Worm (Caenorhabditis elegans) whole organism, L1 larva: ENCODE measurements around the gene pigc-1.

Source experiments
- C16A3.4 ChIP-seq: fragments of 150-350 bp; optimal IDR thresholded peaks from 2 replicates; lab custom pipeline; 2014; ENCODE audit warnings: missing biosample characterization, missing genetic modification characterization
- F16B12.6 ChIP-seq: fragments of 150-350 bp; optimal IDR thresholded peaks from 2 replicates; lab custom pipeline; 2014; ENCODE audit warnings: missing biosample characterization, missing genetic modification characterization
- alr-1 ChIP-seq: fragments of 200-800 bp; sonication (Bioruptor generic); optimal IDR thresholded peaks from 2 replicates; lab custom pipeline; 2018; ENCODE audit warnings: borderline replicate concordance, mild to moderate bottlenecking, missing genetic modification characterization, missing compliant biosample characterization
- aly-2 ChIP-seq: fragments of 150-350 bp; optimal IDR thresholded peaks from 2 replicates; lab custom pipeline; 2014; ENCODE audit warnings: missing biosample characterization, missing genetic modification characterization
- ama-1 ChIP-seq: fragments of 150-350 bp; optimal IDR thresholded peaks from 2 replicates; lab custom pipeline; 2014
- ceh-63 ChIP-seq: fragments of 200-800 bp; sonication (Bioruptor generic); optimal IDR thresholded peaks from 2 replicates; lab custom pipeline; 2018; ENCODE audit warnings: mild to moderate bottlenecking, missing genetic modification characterization, missing compliant biosample characterization
- ceh-8 ChIP-seq: fragments of 200-800 bp; sonication (Bioruptor generic); optimal IDR thresholded peaks from 2 replicates; lab custom pipeline; 2018; ENCODE audit warnings: mild to moderate bottlenecking, missing genetic modification characterization, moderate library complexity, missing compliant biosample characterization
- ceh-82 ChIP-seq, 3 experiments: fragments of 150-350 bp in 1 of 3; sonication (generic microtip) in 2 of 3; optimal IDR thresholded peaks; 2 replicates each; lab custom pipeline; 2014 to 2017; ENCODE audit warnings: missing biosample characterization in 3 of 3, missing genetic modification characterization in 3 of 3
- ceh-88 ChIP-seq: fragments of 200-800 bp; sonication (Bioruptor generic); IDR thresholded peaks from 2 replicates; pipeline ENCODE4 v1.3.6; 2022; ENCODE audit warnings: missing genetic modification characterization, missing compliant biosample characterization
- ceh-90 ChIP-seq: sonication (generic microtip); optimal IDR thresholded peaks from 2 replicates; lab custom pipeline; 2016; ENCODE audit warnings: missing genetic modification characterization, missing compliant biosample characterization
- ces-1 ChIP-seq: fragments of 150-350 bp; optimal IDR thresholded peaks from 2 replicates; lab custom pipeline; 2014; ENCODE audit warnings: missing biosample characterization, missing genetic modification reagents, missing genetic modification characterization
- dpl-1 ChIP-seq, 3 experiments: fragments of 150-350 bp in 2 of 3; sonication (generic microtip) in 1 of 3; optimal IDR thresholded peaks; 2 replicates each; lab custom pipeline; 2014 to 2017; ENCODE audit warnings: missing biosample characterization in 3 of 3, missing genetic modification characterization in 3 of 3, missing genetic modification reagents in 3 of 3
- dsc-1 ChIP-seq: sonication (generic microtip); optimal IDR thresholded peaks from 2 replicates; lab custom pipeline; 2016; ENCODE audit warnings: mild to moderate bottlenecking, missing genetic modification characterization, missing compliant biosample characterization
- efl-1 ChIP-seq, 4 experiments: fragments of 150-350 bp; optimal IDR thresholded peaks in 3 of 4; peaks in 1 of 4; 1 replicate in 1 of 4; 2 replicates in 3 of 4; lab custom pipeline; 2014; ENCODE audit warnings: missing biosample characterization in 2 of 4, missing genetic modification characterization in 2 of 4, missing genetic modification reagents in 2 of 4
- efl-3 ChIP-seq: fragments of 200-800 bp; sonication (Bioruptor generic); optimal IDR thresholded peaks from 2 replicates; lab custom pipeline; 2018; ENCODE audit warnings: mild to moderate bottlenecking, missing genetic modification characterization, missing compliant biosample characterization
- egl-13 ChIP-seq: sonication (generic microtip); optimal IDR thresholded peaks from 2 replicates; lab custom pipeline; 2016; ENCODE audit warnings: missing genotype, missing genetic modification reagents, missing genetic modification characterization, missing compliant biosample characterization
- egl-27 ChIP-seq, 2 experiments: fragments of 150-350 bp in 1 of 2; sonication (generic microtip); optimal IDR thresholded peaks; 3 replicates each; lab custom pipeline; 2017 to 2018; ENCODE audit warnings: missing biosample characterization in 2 of 2, missing genetic modification characterization in 2 of 2, missing genetic modification reagents in 2 of 2
- elt-2 ChIP-seq: sonication (generic microtip); optimal IDR thresholded peaks from 2 replicates; lab custom pipeline; 2016; ENCODE audit warnings: missing genetic modification characterization, mild to moderate bottlenecking, inconsistent platforms, missing compliant biosample characterization, missing genetic modification reagents
- elt-3 ChIP-seq, 6 experiments: fragments of 150-350 bp in 1 of 6; sonication (generic microtip); optimal IDR thresholded peaks; 2 replicates each; lab custom pipeline; 2017 to 2018; ENCODE audit warnings: missing biosample characterization in 6 of 6, missing genetic modification characterization in 6 of 6, inconsistent platforms in 1 of 6
- ets-5 ChIP-seq: fragments of 200-800 bp; sonication (Bioruptor generic); IDR thresholded peaks from 2 replicates; pipeline ENCODE4 v1.3.6; 2022; ENCODE audit warnings: missing genetic modification characterization, missing compliant biosample characterization
- fkh-10 ChIP-seq: sonication (generic microtip); optimal IDR thresholded peaks from 2 replicates; lab custom pipeline; 2017; ENCODE audit warnings: missing biosample characterization, missing genetic modification reagents, missing genetic modification characterization
- fkh-4 ChIP-seq: sonication (generic microtip); optimal IDR thresholded peaks from 2 replicates; lab custom pipeline; 2016; ENCODE audit warnings: missing compliant biosample characterization, missing genetic modification characterization, borderline replicate concordance
- hlh-17 ChIP-seq: fragments of 200-800 bp; sonication (Bioruptor generic); optimal IDR thresholded peaks from 2 replicates; lab custom pipeline; 2018; ENCODE audit warnings: missing genetic modification characterization, mild to moderate bottlenecking, missing compliant biosample characterization, moderate library complexity, borderline replicate concordance
- hlh-4 ChIP-seq: sonication (generic microtip); optimal IDR thresholded peaks from 2 replicates; lab custom pipeline; 2016; ENCODE audit warnings: mild to moderate bottlenecking, missing genetic modification characterization, missing compliant biosample characterization
- irx-1 ChIP-seq: sonication (generic microtip); optimal IDR thresholded peaks from 2 replicates; lab custom pipeline; 2016; ENCODE audit warnings: missing genetic modification characterization, missing compliant biosample characterization
- jun-1 ChIP-seq: fragments of 150-350 bp; optimal IDR thresholded peaks from 2 replicates; lab custom pipeline; 2014; ENCODE audit warnings: missing biosample characterization, missing genetic modification reagents, missing genetic modification characterization
- lin-13 ChIP-seq: fragments of 150-350 bp; optimal IDR thresholded peaks from 2 replicates; lab custom pipeline; 2014; ENCODE audit warnings: missing biosample characterization, missing genetic modification reagents, missing genetic modification characterization
- lin-14 ChIP-seq: fragments of 200-800 bp; sonication (Bioruptor generic); optimal IDR thresholded peaks from 2 replicates; lab custom pipeline; 2018; ENCODE audit warnings: mild to moderate bottlenecking, missing genetic modification characterization, moderate library complexity, missing compliant biosample characterization
- lin-15B ChIP-seq: fragments of 150-350 bp; sonication (generic microtip); optimal IDR thresholded peaks from 3 replicates; lab custom pipeline; 2014; ENCODE audit warnings: missing biosample characterization, missing genetic modification characterization
- lin-35 ChIP-seq, 2 experiments: fragments of 150-350 bp; optimal IDR thresholded peaks; 2 replicates each; lab custom pipeline; 2014; ENCODE audit warnings: missing biosample characterization in 2 of 2, missing genetic modification characterization in 2 of 2, missing genetic modification reagents in 2 of 2
- lsy-2 ChIP-seq, 2 experiments: fragments of 150-350 bp; optimal IDR thresholded peaks; 2 replicates each; lab custom pipeline; 2014; ENCODE audit warnings: missing biosample characterization in 2 of 2, missing genetic modification characterization in 2 of 2
- mdl-1 ChIP-seq, 2 experiments: fragments of 150-350 bp; optimal IDR thresholded peaks; 2 replicates each; lab custom pipeline; 2014 to 2017; ENCODE audit warnings: missing biosample characterization in 2 of 2, missing genetic modification characterization in 2 of 2, inconsistent platforms in 1 of 2
- mef-2 ChIP-seq: fragments of 150-350 bp; optimal IDR thresholded peaks from 2 replicates; lab custom pipeline; 2014; ENCODE audit warnings: missing biosample characterization, missing genetic modification characterization
- mep-1 ChIP-seq: fragments of 150-350 bp; optimal IDR thresholded peaks from 2 replicates; lab custom pipeline; 2014; ENCODE audit warnings: missing biosample characterization, missing genetic modification characterization
- nhr-12 ChIP-seq: sonication (generic microtip); optimal IDR thresholded peaks from 2 replicates; lab custom pipeline; 2017; ENCODE audit warnings: missing biosample characterization, missing genetic modification characterization
- nhr-19 ChIP-seq: fragments of 200-800 bp; sonication (Bioruptor generic); conservative IDR thresholded peaks from 2 replicates; pipeline ENCODE4 v1.3.6; 2022; ENCODE audit warnings: missing genetic modification characterization, missing compliant biosample characterization
- nhr-28 ChIP-seq: fragments of 150-350 bp; optimal IDR thresholded peaks from 2 replicates; lab custom pipeline; 2014; ENCODE audit warnings: missing biosample characterization, missing genetic modification characterization
- nhr-47 ChIP-seq: sonication (generic microtip); optimal IDR thresholded peaks from 2 replicates; lab custom pipeline; 2016; ENCODE audit warnings: mild to moderate bottlenecking, missing genetic modification characterization, moderate library complexity, missing compliant biosample characterization
- nhr-71 ChIP-seq: sonication (generic microtip); optimal IDR thresholded peaks from 2 replicates; lab custom pipeline; 2016; ENCODE audit warnings: mild to moderate bottlenecking, missing genetic modification characterization, moderate library complexity, missing compliant biosample characterization
- nhr-77 ChIP-seq: fragments of 150-350 bp; optimal IDR thresholded peaks from 2 replicates; lab custom pipeline; 2014; ENCODE audit warnings: missing biosample characterization, missing genetic modification characterization
- nhr-84 ChIP-seq: sonication (generic microtip); optimal IDR thresholded peaks from 2 replicates; lab custom pipeline; 2017; ENCODE audit warnings: missing biosample characterization, missing genetic modification characterization
- nhr-90 ChIP-seq: sonication (generic microtip); optimal IDR thresholded peaks from 2 replicates; lab custom pipeline; 2016; ENCODE audit warnings: mild to moderate bottlenecking, missing genetic modification characterization, missing compliant biosample characterization; ENCODE audit not compliant: poor library complexity
- pag-3 ChIP-seq: sonication (generic microtip); optimal IDR thresholded peaks from 2 replicates; lab custom pipeline; 2017; ENCODE audit warnings: missing genetic modification characterization, mild to moderate bottlenecking, missing compliant biosample characterization, antibody characterized with exemption, borderline replicate concordance; ENCODE audit not compliant: insufficient read depth
- snpc-4 ChIP-seq: fragments of 150-350 bp; optimal IDR thresholded peaks from 2 replicates; lab custom pipeline; 2014; ENCODE audit warnings: missing biosample characterization, missing genetic modification characterization
- snu-23 ChIP-seq: sonication (generic microtip); optimal IDR thresholded peaks from 2 replicates; lab custom pipeline; 2016; ENCODE audit warnings: missing genetic modification characterization, missing compliant biosample characterization
- sox-4 ChIP-seq: sonication (generic microtip); optimal IDR thresholded peaks from 2 replicates; lab custom pipeline; 2016; ENCODE audit warnings: missing genetic modification characterization, missing compliant biosample characterization
- tlp-1 ChIP-seq: fragments of 150-350 bp; optimal IDR thresholded peaks from 2 replicates; lab custom pipeline; 2014; ENCODE audit warnings: missing biosample characterization, missing genetic modification characterization
- unc-30 ChIP-seq: sonication (generic microtip); optimal IDR thresholded peaks from 2 replicates; lab custom pipeline; 2017; ENCODE audit warnings: missing biosample characterization, missing genetic modification characterization

pigc-1 gene

DNA sequence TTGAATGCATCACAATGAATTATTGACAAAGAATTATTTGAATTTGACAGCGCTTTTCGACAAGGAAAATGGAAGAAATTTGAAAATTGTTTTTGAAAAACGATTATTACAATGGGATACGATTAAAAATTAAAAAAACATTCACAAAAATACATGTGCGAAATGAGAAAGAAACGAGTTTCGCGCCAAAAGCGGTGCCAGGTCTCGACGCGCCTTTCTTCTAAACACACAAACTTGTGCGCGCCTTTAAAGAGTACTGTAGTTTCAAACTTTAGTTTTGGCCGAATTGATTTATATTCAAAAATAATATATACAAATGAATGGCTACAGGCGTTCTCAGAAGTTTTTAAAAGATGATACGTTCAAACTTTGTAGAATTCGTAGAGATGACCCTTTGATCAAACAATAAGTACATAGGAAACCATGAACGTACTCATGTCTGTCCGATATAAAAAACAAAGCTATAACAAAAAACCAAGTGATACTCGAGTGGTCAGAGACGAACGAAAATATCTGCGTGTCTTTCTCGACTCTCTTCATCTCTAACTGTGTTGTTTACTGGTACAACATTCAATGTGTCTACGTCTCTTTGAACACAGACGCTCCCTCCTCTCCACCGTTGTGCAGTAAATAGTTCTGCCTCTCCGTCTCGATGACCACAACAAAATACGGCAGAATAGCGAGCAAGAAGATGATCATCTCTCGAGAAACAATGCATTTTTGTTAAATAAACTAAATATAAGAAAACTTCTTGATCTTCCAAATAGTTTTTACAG is 25.1 kb upstream of the pigc-1 start (continued):
- TF ChIP-seq nhr-71 (tag; lab: Kevin White, UChicago) (peak; percentile 9), dsc-1 (no peak), ets-5 (GFP tag; lab: Robert Waterston, UW) (no peak), irx-1 (tag; lab: Kevin White, UChicago) (no peak), hlh-17 (GFP tag; lab: Kevin White, UChicago) (no peak), tlp-1 (tag; lab: Kevin White, UChicago) (no peak), ces-1 (GFP tag; lab: Kevin White, UChicago) (no peak), egl-27 (tag; optimal IDR thresholded peaks at IDR 0.05; lab: Kevin White, UChicago) (no peak), nhr-84 (tag; lab: Kevin White, UChicago) (no peak), nhr-12 (tag; lab: Kevin White, UChicago) (no peak), nhr-28 (tag; lab: Kevin White, UChicago) (no peak), aly-2 (no peak), ceh-88 (no peak), efl-1 (optimal IDR thresholded peaks at IDR 0.05; lab: Kevin White, UChicago) (peak; percentile 19 to 40), efl-1 (GFP tag; optimal IDR thresholded peaks at IDR 0.05 in 1 of 2; lab: Kevin White, UChicago) (peak in 1 of 2 experiments; percentile 48), unc-30 (tag; lab: Kevin White, UChicago) (no peak), efl-3 (GFP tag; lab: Kevin White, UChicago) (no peak), hlh-4 (no peak), snpc-4 (no peak), C16A3.4 (no peak), fkh-10 (GFP tag; lab: Kevin White, UChicago) (no peak), fkh-4 (tag; lab: Kevin White, UChicago) (no peak), pag-3 (no peak), mef-2 (no peak), sox-4 (tag; lab: Kevin White, UChicago) (no peak), nhr-90 (tag; lab: Kevin White, UChicago) (no peak), ceh-82 (tag; optimal IDR thresholded peaks at IDR 0.05; lab: Kevin White, UChicago) (no peak)

DNA sequence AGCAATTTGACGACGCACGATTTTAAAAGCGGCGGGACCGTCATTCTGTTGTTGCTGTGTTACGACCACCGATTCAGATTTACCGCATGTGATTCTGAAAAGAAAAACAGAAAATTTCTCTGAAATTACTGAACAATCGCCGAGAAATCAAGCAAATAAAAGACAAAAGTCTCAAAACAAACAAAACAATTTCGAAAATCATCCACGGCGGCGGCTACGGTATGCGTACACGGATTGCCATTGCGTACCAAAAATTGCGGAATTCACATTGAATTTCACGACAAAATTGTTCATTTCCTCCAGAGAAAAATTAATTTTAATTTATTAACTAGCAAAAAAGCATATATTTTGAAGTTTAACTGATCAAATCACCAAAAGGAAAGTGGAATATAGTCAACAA is 23.5 kb upstream of the pigc-1 start, which contains the start of gene pezo-1:
pezo-1 (minus strand) TSS at position 101 of the 400 bp plus-strand sequence.
- no peak for TF ChIP-seq lin-14
- peak in 1 of 2 experiments; percentile 43 for TF ChIP-seq lsy-2 (tag; optimal IDR thresholded peaks at IDR 0.05; lab: Kevin White, UChicago)
- no peak for TF ChIP-seq dpl-1 (GFP tag; optimal IDR thresholded peaks at IDR 0.05; lab: Kevin White, UChicago)
- TF ChIP-seq ceh-90 (tag; lab: Kevin White, UChicago): no peak
- TF ChIP-seq alr-1 (tag; lab: Kevin White, UChicago): no peak
- TF ChIP-seq efl-1 (optimal IDR thresholded peaks at IDR 0.05; lab: Kevin White, UChicago): no peak
- TF ChIP-seq efl-1 (GFP tag; optimal IDR thresholded peaks at IDR 0.05 in 1 of 2; lab: Kevin White, UChicago): peak in 1 of 2 experiments; percentile 30
- TF ChIP-seq tlp-1 (tag; lab: Kevin White, UChicago): no peak
- no peak for TF ChIP-seq ceh-63
- no peak for TF ChIP-seq lin-35 (GFP tag; optimal IDR thresholded peaks at IDR 0.05; lab: Kevin White, UChicago)
- no peak for TF ChIP-seq ama-1
- TF ChIP-seq mep-1 (tag; lab: Kevin White, UChicago): no peak
- no peak for TF ChIP-seq aly-2
- no peak for TF ChIP-seq nhr-47 (tag; lab: Kevin White, UChicago)
- TF ChIP-seq F16B12.6 (tag; lab: Kevin White, UChicago): peak; percentile 6

ce11 chrIV:9353728-9354127 is 10.8 kb upstream of the pigc-1 start:
- TF ChIP-seq elt-2 (tag; lab: Kevin White, UChicago) (no peak), jun-1 (tag; lab: Kevin White, UChicago) (no peak), elt-3 (tag; optimal IDR thresholded peaks at IDR 0.05; lab: Kevin White, UChicago) (no peak), snu-23 (no peak), irx-1 (tag; lab: Kevin White, UChicago) (no peak), ceh-8 (GFP tag; lab: Kevin White, UChicago) (no peak), lin-15B (tag; lab: Kevin White, UChicago) (no peak), lin-13 (no peak), nhr-77 (tag; lab: Kevin White, UChicago) (no peak), egl-13 (tag; lab: Kevin White, UChicago) (no peak), nhr-19 (GFP tag; lab: Robert Waterston, UW) (no peak), mdl-1 (tag; optimal IDR thresholded peaks at IDR 0.05; lab: Kevin White, UChicago) (no peak)
